Fruit fly (Drosophila melanogaster) whole organism, prepupa: ENCODE measurements around the gene CG6765.

Source experiments
- CG10669 ChIP-seq: fragments of 200-800 bp; sonication (Bioruptor generic); optimal IDR thresholded peaks from 3 replicates; lab custom pipeline; 2018; ENCODE audit warnings: missing biosample characterization, mild to moderate bottlenecking, missing genetic modification characterization, moderate library complexity
- CG11294 ChIP-seq: fragments of 200-800 bp; sonication (Bioruptor generic); IDR thresholded peaks from 2 replicates; pipeline ENCODE4 v1.3.6; 2022; ENCODE audit warnings: missing biosample characterization, missing genetic modification characterization
- CG1621 ChIP-seq: fragments of 200-800 bp; sonication (Bioruptor generic); optimal IDR thresholded peaks from 3 replicates; lab custom pipeline; 2018; ENCODE audit warnings: missing biosample characterization, mild to moderate bottlenecking, missing genetic modification characterization
- CG16779 ChIP-seq: fragments of 200-800 bp; sonication (Bioruptor generic); optimal IDR thresholded peaks from 3 replicates; lab custom pipeline; 2017; ENCODE audit warnings: missing biosample characterization, mild to moderate bottlenecking, missing genetic modification characterization
- CG3032 ChIP-seq: fragments of 200-800 bp; optimal IDR thresholded peaks from 2 replicates; lab custom pipeline; 2019; ENCODE audit warnings: missing biosample characterization, mild to moderate bottlenecking, missing genetic modification characterization, moderate library complexity
- CG31627 ChIP-seq: fragments of 200-800 bp; sonication (Bioruptor generic); optimal IDR thresholded peaks from 3 replicates; lab custom pipeline; 2016; ENCODE audit warnings: missing biosample characterization, missing genetic modification characterization
- CG32006 ChIP-seq: fragments of 200-800 bp; sonication (Bioruptor generic); optimal IDR thresholded peaks from 3 replicates; lab custom pipeline; 2017; ENCODE audit warnings: missing biosample characterization, mild to moderate bottlenecking, missing genetic modification characterization
- CG34406 ChIP-seq: fragments of 200-800 bp; sonication (Bioruptor generic); optimal IDR thresholded peaks from 3 replicates; lab custom pipeline; 2016; ENCODE audit warnings: missing biosample characterization, missing genetic modification characterization
- CG3919 ChIP-seq: fragments of 200-800 bp; sonication (Bioruptor generic); optimal IDR thresholded peaks from 3 replicates; lab custom pipeline; 2016; ENCODE audit warnings: missing biosample characterization, missing genetic modification characterization
- CG6163 ChIP-seq: fragments of 200-800 bp; sonication (Bioruptor generic); IDR thresholded peaks from 3 replicates; pipeline ENCODE4 v1.3.6; 2022; ENCODE audit warnings: missing biosample characterization, missing genetic modification characterization
- CG6276 ChIP-seq: fragments of 200-800 bp; sonication (Bioruptor generic); optimal IDR thresholded peaks from 2 replicates; lab custom pipeline; 2017; ENCODE audit warnings: missing biosample characterization, mild to moderate bottlenecking, missing genetic modification characterization
- CG6792 ChIP-seq: fragments of 200-800 bp; sonication (Bioruptor generic); optimal IDR thresholded peaks from 3 replicates; lab custom pipeline; 2016; ENCODE audit warnings: missing biosample characterization, missing genetic modification characterization
- CG7368 ChIP-seq: fragments of 200-800 bp; sonication (Bioruptor generic); optimal IDR thresholded peaks from 3 replicates; lab custom pipeline; 2016; ENCODE audit warnings: missing biosample characterization, missing genetic modification characterization
- CG8632 ChIP-seq: fragments of 200-800 bp; sonication (Bioruptor generic); optimal IDR thresholded peaks from 3 replicates; lab custom pipeline; 2016; ENCODE audit warnings: missing biosample characterization, missing genetic modification characterization
- CG9139 ChIP-seq: fragments of 200-800 bp; sonication (Bioruptor generic); optimal IDR thresholded peaks from 3 replicates; lab custom pipeline; 2017; ENCODE audit warnings: missing biosample characterization, mild to moderate bottlenecking, missing genetic modification characterization
- Eip75B ChIP-seq: fragments of 200-800 bp; sonication (Bioruptor generic); optimal IDR thresholded peaks from 3 replicates; lab custom pipeline; 2016; ENCODE audit warnings: missing biosample characterization, missing genetic modification characterization
- Eip78C ChIP-seq: fragments of 200-800 bp; sonication (Bioruptor generic); peaks from one replicate; lab custom pipeline; 2016; ENCODE audit warnings: missing biosample characterization, missing genetic modification characterization
- Eip93F ChIP-seq: fragments of 200-800 bp; sonication (Bioruptor generic); optimal IDR thresholded peaks from 2 replicates; lab custom pipeline; 2016; ENCODE audit warnings: missing biosample characterization, mild to moderate bottlenecking, missing genetic modification characterization
- Ets21C ChIP-seq: fragments of 200-800 bp; sonication (Bioruptor generic); optimal IDR thresholded peaks from 3 replicates; lab custom pipeline; 2016; ENCODE audit warnings: missing biosample characterization, missing genetic modification characterization
- Ets96B ChIP-seq: fragments of 200-800 bp; optimal IDR thresholded peaks from 2 replicates; lab custom pipeline; 2019; ENCODE audit warnings: missing biosample characterization, mild to moderate bottlenecking, missing genetic modification characterization, moderate library complexity
- Gug ChIP-seq: fragments of 200-800 bp; sonication (Bioruptor generic); IDR thresholded peaks from 2 replicates; pipeline ENCODE4 v1.3.6; 2022; ENCODE audit warnings: missing biosample characterization, missing genetic modification characterization
- Hr38 ChIP-seq: sonication (Bioruptor generic); optimal IDR thresholded peaks from 2 replicates; lab custom pipeline; 2016; ENCODE audit warnings: missing biosample characterization, missing genetic modification characterization
- Hr4 ChIP-seq: fragments of 200-800 bp; sonication (Bioruptor generic); optimal IDR thresholded peaks from 3 replicates; lab custom pipeline; 2016; ENCODE audit warnings: missing biosample characterization, missing genetic modification characterization
- Lpt ChIP-seq: fragments of 200-800 bp; sonication (Bioruptor generic); optimal IDR thresholded peaks from 3 replicates; lab custom pipeline; 2016; ENCODE audit warnings: missing biosample characterization, missing genetic modification characterization
- Met ChIP-seq: fragments of 200-800 bp; sonication (Bioruptor generic); optimal IDR thresholded peaks from 3 replicates; lab custom pipeline; 2016; ENCODE audit warnings: missing biosample characterization, missing genetic modification characterization
- Smox ChIP-seq: fragments of 200-800 bp; sonication (Bioruptor generic); optimal IDR thresholded peaks from 3 replicates; lab custom pipeline; 2016; ENCODE audit warnings: missing biosample characterization, missing genetic modification characterization
- Sox102F ChIP-seq: fragments of 200-800 bp; sonication (Bioruptor generic); optimal IDR thresholded peaks from 2 replicates; lab custom pipeline; 2016; ENCODE audit warnings: missing biosample characterization, mild to moderate bottlenecking, missing genetic modification characterization
- Sox15 ChIP-seq: fragments of 200-800 bp; sonication (Bioruptor generic); optimal IDR thresholded peaks from 3 replicates; lab custom pipeline; 2016; ENCODE audit warnings: missing biosample characterization, missing genetic modification characterization
- achi ChIP-seq: fragments of 200-800 bp; sonication (Bioruptor generic); optimal IDR thresholded peaks from 3 replicates; lab custom pipeline; 2016; ENCODE audit warnings: missing biosample characterization, missing genetic modification characterization
- acj6 ChIP-seq: fragments of 200-800 bp; sonication (Bioruptor generic); optimal IDR thresholded peaks from 3 replicates; lab custom pipeline; 2016; ENCODE audit warnings: missing biosample characterization, missing genetic modification characterization
- cyc ChIP-seq: fragments of 200-800 bp; sonication (Bioruptor generic); optimal IDR thresholded peaks from 3 replicates; lab custom pipeline; 2016; ENCODE audit warnings: missing biosample characterization, missing genetic modification characterization
- dac ChIP-seq: fragments of 200-800 bp; sonication (Bioruptor generic); optimal IDR thresholded peaks from 2 replicates; lab custom pipeline; 2017; ENCODE audit warnings: missing biosample characterization, mild to moderate bottlenecking, missing genetic modification characterization
- dsx ChIP-seq: fragments of 200-800 bp; optimal IDR thresholded peaks from 3 replicates; lab custom pipeline; 2019; ENCODE audit warnings: missing biosample characterization, mild to moderate bottlenecking, missing genetic modification characterization, moderate library complexity; ENCODE audit not compliant: poor library complexity, severe bottlenecking
- esn ChIP-seq: fragments of 200-800 bp; sonication (Bioruptor generic); optimal IDR thresholded peaks from 2 replicates; lab custom pipeline; 2016; ENCODE audit warnings: missing biosample characterization, mild to moderate bottlenecking, missing genetic modification characterization, moderate library complexity
- fkh ChIP-seq: fragments of 200-800 bp; sonication (Bioruptor generic); optimal IDR thresholded peaks from 3 replicates; lab custom pipeline; 2017; ENCODE audit warnings: missing biosample characterization, mild to moderate bottlenecking, missing genetic modification characterization, moderate library complexity
- lz ChIP-seq: fragments of 200-800 bp; sonication (Bioruptor generic); optimal IDR thresholded peaks from 3 replicates; lab custom pipeline; 2016; ENCODE audit warnings: missing biosample characterization, missing genetic modification characterization
- net ChIP-seq: fragments of 200-800 bp; sonication (Bioruptor generic); optimal IDR thresholded peaks from 3 replicates; lab custom pipeline; 2016; ENCODE audit warnings: missing biosample characterization, missing genetic modification characterization
- pdm3 ChIP-seq: fragments of 200-800 bp; sonication (Bioruptor generic); optimal IDR thresholded peaks from 3 replicates; lab custom pipeline; 2016; ENCODE audit warnings: missing biosample characterization, missing genetic modification characterization
- ss ChIP-seq, 2 experiments: fragments of 200-800 bp; sonication (Bioruptor generic); optimal IDR thresholded peaks; 2 replicates in 1 of 2; 3 replicates in 1 of 2; lab custom pipeline; 2017 to 2018; ENCODE audit warnings: mild to moderate bottlenecking in 2 of 2, missing biosample characterization in 2 of 2, missing genetic modification characterization in 2 of 2, moderate library complexity in 1 of 2
- svp ChIP-seq: fragments of 200-800 bp; sonication (Bioruptor generic); peaks from one replicate; lab custom pipeline; 2016; ENCODE audit warnings: missing biosample characterization, missing genetic modification characterization
- topi ChIP-seq: fragments of 200-800 bp; sonication (Bioruptor generic); optimal IDR thresholded peaks from 3 replicates; lab custom pipeline; 2016; ENCODE audit warnings: missing biosample characterization, missing genetic modification characterization

The CG6765 gene

DNA sequence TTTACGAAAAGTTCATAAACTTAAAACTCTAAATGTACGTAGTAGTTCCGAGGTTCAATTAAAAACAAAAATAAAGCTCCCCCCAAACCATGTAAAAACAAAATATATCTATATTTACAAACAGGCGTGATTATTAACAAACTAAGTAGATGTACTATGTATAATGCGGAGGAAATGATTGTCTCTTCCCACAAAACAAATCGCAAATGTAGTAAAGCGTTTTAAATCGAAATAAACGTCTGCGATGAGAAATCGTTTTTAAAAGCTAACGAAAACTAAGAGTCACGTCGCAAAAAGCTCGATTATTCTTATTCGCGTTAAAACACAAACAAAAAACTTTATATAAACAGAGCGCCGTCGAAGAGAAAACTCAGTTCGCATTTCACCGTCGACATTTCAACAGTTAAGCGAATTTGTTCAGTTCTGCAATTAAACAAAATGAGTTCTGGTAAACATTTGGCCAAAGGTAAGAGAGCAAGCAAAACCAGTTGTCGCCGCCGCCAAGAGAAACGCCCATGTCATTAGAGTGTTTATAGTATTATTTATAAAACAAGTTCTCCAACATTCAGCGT, 6.0 kb downstream of the CG6765 start, which contains the start of gene GstO3 (continued):
- TF ChIP-seq Eip75B (GFP tag; lab: Kevin White, UChicago) (no peak), cyc (GFP tag; lab: Kevin White, UChicago) (no peak), fkh (GFP tag; lab: Kevin White, UChicago) (no peak), CG31627 (GFP tag; lab: Kevin White, UChicago) (no peak), Smox (GFP tag; lab: Kevin White, UChicago) (no peak), CG3919 (GFP tag; lab: Kevin White, UChicago) (no peak), CG7368 (GFP tag; lab: Kevin White, UChicago) (no peak), Sox102F (GFP tag; lab: Kevin White, UChicago) (no peak), CG11294 (no peak), Eip93F (peak; percentile 7), CG8632 (GFP tag; lab: Kevin White, UChicago) (no peak), lz (GFP tag; lab: Kevin White, UChicago) (no peak)
- TF ChIP-seq, all 60 proteins: peak for 13

DNA sequence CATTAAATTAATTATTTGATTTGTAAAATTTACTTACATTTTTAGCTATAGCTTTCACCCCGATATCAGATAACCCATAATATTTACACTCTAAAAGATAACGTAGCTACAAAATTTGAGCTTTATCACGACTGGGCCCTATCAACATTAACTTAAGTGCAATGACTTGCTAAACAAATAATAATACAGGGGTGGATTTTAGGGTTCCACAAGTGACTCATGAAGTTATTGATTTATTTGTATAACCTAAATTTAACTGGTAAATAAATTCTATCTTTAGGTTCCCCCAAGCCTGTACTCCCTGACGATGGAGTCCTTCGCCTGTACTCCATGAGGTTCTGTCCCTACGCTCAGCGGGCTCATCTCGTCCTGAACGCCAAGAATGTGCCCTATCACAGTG, 6.7 kb downstream of the CG6765 start:
- TF ChIP-seq acj6 (GFP tag; lab: Kevin White, UChicago): no peak
- peak; percentile 20 for TF ChIP-seq esn
- no peak for TF ChIP-seq Lpt (GFP tag; lab: Kevin White, UChicago)
- no peak for TF ChIP-seq CG6276
- TF ChIP-seq svp (GFP tag; lab: Kevin White, UChicago): no peak
- peak; percentile 31 for TF ChIP-seq Eip78C (GFP tag; lab: Kevin White, UChicago)
- TF ChIP-seq CG3919 (GFP tag; lab: Kevin White, UChicago): no peak
- no peak for TF ChIP-seq CG9139
- peak; percentile 70 for TF ChIP-seq fkh (GFP tag; lab: Kevin White, UChicago)
- TF ChIP-seq CG10669 (GFP tag; lab: Kevin White, UChicago): no peak
- no peak for TF ChIP-seq CG32006 (GFP tag; lab: Kevin White, UChicago)
- TF ChIP-seq CG6163: no peak
- TF ChIP-seq CG8632 (GFP tag; lab: Kevin White, UChicago): no peak
- no peak for TF ChIP-seq pdm3 (GFP tag; lab: Kevin White, UChicago)
- TF ChIP-seq Hr38: no peak

DNA sequence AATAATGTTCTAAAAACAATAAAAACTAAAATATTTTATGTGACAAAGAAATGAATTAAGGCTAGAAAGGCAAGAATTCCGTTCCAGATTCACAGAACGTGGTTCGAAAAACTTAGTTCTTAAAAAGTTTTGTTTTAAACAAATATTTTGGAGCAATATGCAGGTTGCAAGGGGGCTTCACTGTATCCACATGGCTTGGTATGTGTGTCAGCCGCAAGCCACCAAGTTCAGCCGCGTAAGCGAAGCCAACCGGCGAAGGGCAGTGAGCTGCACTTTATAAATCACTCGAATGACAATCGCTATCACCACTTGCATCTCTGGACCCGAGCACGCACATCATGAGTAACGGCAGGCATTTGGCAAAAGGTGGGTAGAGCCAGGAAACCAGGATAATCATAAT, 7.7 kb downstream of the CG6765 start, which contains the start of gene se:
se (plus strand) TSS at position 301 of the 400 bp plus-strand sequence.
- TF ChIP-seq net (GFP tag; lab: Kevin White, UChicago) (no peak), CG16779 (tag; lab: Kevin White, UChicago) (no peak), CG34406 (no peak), Ets96B (tag; lab: Kevin White, UChicago) (no peak), Hr38 (no peak), Gug (GFP tag; lab: Robert Waterston, UW) (no peak)

DNA sequence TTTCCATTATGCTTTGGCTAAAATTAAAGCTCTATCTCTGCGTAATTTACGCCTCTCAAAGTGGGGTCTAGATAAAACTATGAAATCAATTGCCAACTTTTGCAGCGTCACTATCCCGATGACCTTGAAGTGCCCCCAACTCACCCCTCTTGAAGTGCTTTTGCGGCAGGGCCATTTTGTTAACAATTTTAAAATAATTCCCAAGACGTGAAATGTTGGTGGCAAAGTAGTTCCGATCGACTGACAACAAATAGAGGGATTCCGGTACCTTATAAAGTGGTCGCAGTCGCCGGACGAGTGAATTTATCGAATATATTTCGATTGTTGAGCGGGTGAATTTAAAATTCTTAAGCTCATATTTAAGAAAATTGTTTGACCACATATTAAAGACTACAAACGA, 10.7 kb downstream of the CG6765 start, which contains the start of gene GstO2:
GstO2 (minus strand) TSS at position 245 of the 400 bp plus-strand sequence.
- TF ChIP-seq cyc (GFP tag; lab: Kevin White, UChicago) (no peak), CG31627 (GFP tag; lab: Kevin White, UChicago) (no peak), esn (peak; percentile 0), CG1621 (tag; lab: Kevin White, UChicago) (peak; percentile 89), ss (GFP tag; optimal IDR thresholded peaks at IDR 0.05; lab: Kevin White, UChicago) (no peak)

- TF ChIP-seq Eip93F (no peak), Ets21C (GFP tag; lab: Kevin White, UChicago) (no peak), CG3032 (peak; percentile 33), fkh (GFP tag; lab: Kevin White, UChicago) (no peak), cyc (GFP tag; lab: Kevin White, UChicago) (no peak), CG10669 (GFP tag; lab: Kevin White, UChicago) (peak; percentile 14), CG32006 (GFP tag; lab: Kevin White, UChicago) (peak; percentile 38), Eip78C (GFP tag; lab: Kevin White, UChicago) (peak; percentile 45), CG34406 (peak; percentile 19), CG6792 (GFP tag; lab: Kevin White, UChicago) (peak; percentile 19), Met (no peak), Hr4 (GFP tag; lab: Kevin White, UChicago) (no peak), topi (GFP tag; lab: Kevin White, UChicago) (peak; percentile 40), dac (GFP tag; lab: Kevin White, UChicago) (no peak), dsx (peak; percentile 39), achi (peak; percentile 58), Sox15 (GFP tag; lab: Kevin White, UChicago) (no peak)
Observed at dm6 chr3L:8524816-8525625, 12.5 kb downstream of the CG6765 start, which contains the start of the genes GstO1 and foi. GstO1 (minus strand) TSS chr3L:8524866. foi (plus strand) TSS chr3L:8525244.
